Fruit fly (Drosophila melanogaster) whole organism, wandering third instar larva: Measurements from ENCODE around the gene CG14958.

Experiments used
- Abd-B ChIP-seq: fragments of >200 bp; optimal IDR thresholded peaks from 2 replicates; lab custom pipeline; 2017; ENCODE audit warnings: missing biosample characterization, missing genetic modification characterization
- dsf ChIP-seq: sonication (Bioruptor generic); optimal IDR thresholded peaks from 2 replicates; lab custom pipeline; 2016; ENCODE audit warnings: missing biosample characterization, missing genetic modification characterization, borderline replicate concordance
- usp ChIP-seq: fragments of >200 bp; optimal IDR thresholded peaks from 2 replicates; lab custom pipeline; 2017; ENCODE audit warnings: missing biosample characterization, missing genetic modification characterization

dm6 chr3L:3236319-3236718 lies 46.5 kb downstream of the CG14958 start:
- TF ChIP-seq dsf (GFP tag; lab: Kevin White, UChicago) (no peak), Abd-B (GFP tag; lab: Kevin White, UChicago) (no peak), usp (GFP tag; lab: Kevin White, UChicago) (no peak)
